Fruit fly (Drosophila melanogaster): Measurements from ENCODE around the gene Dph4.
A peak's percentile ranks its signal among the peaks of the same experiment; 100 is the strongest.

Dph4 gene

DNA sequence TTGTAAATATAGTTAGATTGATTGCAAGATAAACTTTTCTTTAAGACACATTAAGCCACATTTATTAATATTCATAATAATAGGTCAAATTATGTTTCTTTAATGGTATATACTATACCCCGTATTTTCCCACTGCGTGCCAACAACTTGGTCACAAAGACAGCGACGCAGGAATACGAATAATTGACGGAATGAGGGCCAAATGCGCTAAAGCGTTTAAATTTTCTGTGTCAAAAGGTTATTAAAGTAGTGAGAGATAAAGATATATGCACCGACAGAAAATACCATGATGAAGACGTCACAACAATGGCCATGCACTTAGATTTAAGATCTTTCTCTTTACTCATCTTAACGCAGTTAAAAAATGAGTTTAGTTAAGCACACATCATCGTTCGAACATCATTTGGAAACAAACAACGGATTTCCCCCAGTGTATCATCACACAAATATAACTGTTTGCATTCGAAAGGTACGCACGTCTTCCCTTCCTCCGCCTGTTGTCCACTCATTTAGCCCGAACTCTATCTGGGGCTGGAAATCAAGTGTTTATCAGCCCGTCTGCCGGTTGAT lies 3.5 kb downstream of the Dph4 start (continued):
- TF ChIP-seq CG6683 (GFP tag; optimal IDR thresholded peaks at IDR 0.05) (no peak), CG5180 (GFP tag; optimal IDR thresholded peaks at IDR 0.05) (peak; percentile 62), row (GFP tag; IDR thresholded peaks at IDR 0.05) (peak; percentile 71), cwo (GFP tag; optimal IDR thresholded peaks at IDR 0.05) (peak; percentile 28), az2 (GFP tag; optimal IDR thresholded peaks at IDR 0.05) (peak; percentile 52), HmgD (GFP tag; optimal IDR thresholded peaks at IDR 0.05) (no peak), CG31388 (GFP tag; optimal IDR thresholded peaks at IDR 0.05) (peak; percentile 0), ab (GFP tag; optimal IDR thresholded peaks at IDR 0.05) (peak; percentile 48), CG17802 (tag; optimal IDR thresholded peaks at IDR 0.05) (peak; percentile 54), MBD-R2 (GFP tag; IDR thresholded peaks at IDR 0.05) (no peak; the same call in 1 of the 2 replicates), Dek (tag; optimal IDR thresholded peaks at IDR 0.05) (peak; percentile 40), ash1 (GFP tag; optimal IDR thresholded peaks at IDR 0.05) (no peak), Abd-B (GFP tag; optimal IDR thresholded peaks at IDR 0.05) (peak; percentile 71), CG12104 (GFP tag; optimal IDR thresholded peaks at IDR 0.05) (peak; percentile 73), CG31365 (tag; optimal IDR thresholded peaks at IDR 0.05) (no peak), Oaz (GFP tag; IDR thresholded peaks at IDR 0.05) (no peak), CG14965 (GFP tag; optimal IDR thresholded peaks at IDR 0.05; ENCODE audit: borderline replicate concordance) (no peak), CG15514 (GFP tag; optimal IDR thresholded peaks at IDR 0.05) (peak; percentile 37), unc-4 (GFP tag; IDR thresholded peaks at IDR 0.05; ENCODE audit: partially characterized antibody) (no peak), Fer2 (tag; optimal IDR thresholded peaks at IDR 0.05) (no peak), fd3F (GFP tag; optimal IDR thresholded peaks at IDR 0.05) (peak; percentile 14), lbe (GFP tag; optimal IDR thresholded peaks at IDR 0.05) (no peak), CG11398 (GFP tag; optimal IDR thresholded peaks at IDR 0.05) (peak; percentile 60), NFAT (GFP tag; IDR thresholded peaks at IDR 0.05) (peak; percentile 52; the same call in 1 of the 2 replicates), Hmx (GFP tag; optimal IDR thresholded peaks at IDR 0.05) (peak; percentile 9), chinmo (GFP tag; IDR thresholded peaks at IDR 0.05; ENCODE audit: partially characterized antibody) (no peak), ATbp (GFP tag; optimal IDR thresholded peaks at IDR 0.05) (peak; percentile 71), dimm (GFP tag; IDR thresholded peaks at IDR 0.05) (peak; percentile 68), NfI (GFP tag; optimal IDR thresholded peaks at IDR 0.05) (peak; percentile 56), CG10431 (GFP tag; optimal IDR thresholded peaks at IDR 0.05) (no peak), Atf-2 (GFP tag; optimal IDR thresholded peaks at IDR 0.05) (peak; percentile 50), vfl (GFP tag; optimal IDR thresholded peaks at IDR 0.05) (peak; percentile 44), zf30C (GFP tag; optimal IDR thresholded peaks at IDR 0.05) (peak; percentile 34), schlank (tag; optimal IDR thresholded peaks at IDR 0.05) (no peak), bbx (GFP tag; IDR thresholded peaks at IDR 0.05; ENCODE audit: partially characterized antibody) (no peak), CG12236 (GFP tag; optimal IDR thresholded peaks at IDR 0.05) (peak; percentile 56), lilli (GFP tag; optimal IDR thresholded peaks at IDR 0.05) (peak; percentile 63), dm (GFP tag; optimal IDR thresholded peaks at IDR 0.05) (peak; percentile 46), amos (GFP tag; IDR thresholded peaks at IDR 0.05; ENCODE audit: partially characterized antibody) (no peak), yki (optimal IDR thresholded peaks at IDR 0.05) (no peak), nerfin-1 (tag; optimal IDR thresholded peaks at IDR 0.05) (peak; percentile 51), Mes4 (GFP tag; optimal IDR thresholded peaks at IDR 0.05) (peak; percentile 70), HLH3B (GFP tag; IDR thresholded peaks at IDR 0.05) (peak; percentile 77), CG14860 (GFP tag; IDR thresholded peaks at IDR 0.05; ENCODE audit: partially characterized antibody) (no peak), ftz-f1 (GFP tag; optimal IDR thresholded peaks at IDR 0.05) (no peak), CG32767 (GFP tag; IDR thresholded peaks at IDR 0.05) (no peak), Aef1 (GFP tag; IDR thresholded peaks at IDR 0.05) (peak; percentile 30; the same call in 1 of the 3 replicates), Camta (GFP tag; optimal IDR thresholded peaks at IDR 0.05) (peak; percentile 62), croc (GFP tag; conservative IDR thresholded peaks at IDR 0.05) (0 out of 3 replicates have a peak, but pooled peaks have one; percentile 38), CG10147 (GFP tag; optimal IDR thresholded peaks at IDR 0.05) (peak; percentile 65)
